Worm (Caenorhabditis elegans): ENCODE data around the gene tni-4.

- TF ChIP-seq elt-2 (tag; optimal IDR thresholded peaks at IDR 0.05) (no peak), ama-1 (optimal IDR thresholded peaks at IDR 0.05) (no peak), nhr-11 (tag; optimal IDR thresholded peaks at IDR 0.05) (no peak), nhr-28 (tag; optimal IDR thresholded peaks at IDR 0.05) (no peak), elt-1 (tag; optimal IDR thresholded peaks at IDR 0.05) (no peak)
Observed at ce11 chrIV:5224238-5224637, 19.8 kb downstream of the tni-4 start, which contains the start of gene Y59E9AL.8.

Data from whole organism, L3 larva.